Worm (Caenorhabditis elegans): ENCODE results near the gene oac-59.

DNA sequence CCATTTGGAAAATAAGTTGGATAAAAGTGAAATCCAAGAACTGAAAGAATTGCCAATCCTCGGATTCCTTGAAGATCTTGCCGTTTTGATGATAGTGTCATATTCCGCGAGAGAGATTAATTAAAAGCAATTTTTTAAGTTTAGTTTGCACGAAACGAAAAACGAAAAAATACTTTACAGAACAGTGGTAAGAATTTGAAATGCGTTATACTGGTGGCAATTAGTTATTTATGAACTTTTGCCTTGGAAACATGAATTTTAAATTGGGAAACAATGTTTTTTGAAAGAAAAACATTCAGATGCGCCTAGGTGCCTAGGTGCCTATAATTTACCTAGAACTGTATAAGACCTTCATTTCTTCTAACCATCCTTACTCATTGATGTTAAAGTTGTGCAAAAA lies 6.7 kb upstream of the oac-59 start, which contains the start of gene oac-57:
- TF ChIP-seq nhr-10 (tag; optimal IDR thresholded peaks at IDR 0.05) (no peak), lsy-2 (tag; optimal IDR thresholded peaks at IDR 0.05) (no peak), egl-27 (tag; optimal IDR thresholded peaks at IDR 0.05) (no peak)

Measured in whole organism, L2 larva.